Worm (Caenorhabditis elegans): ENCODE results near the gene dpy-31.
A peak's percentile ranks its signal among the peaks of the same experiment; 100 is the strongest.

The dpy-31 gene

ce11 chrIII:7153747-7154238 lies 48.2 kb upstream of the dpy-31 start, which contains the start of gene ogt-1 (continued):
- TF ChIP-seq hmg-1.2 (GFP tag; IDR thresholded peaks at IDR 0.05) (peak; percentile 89), K11D2.4 (GFP tag; IDR thresholded peaks at IDR 0.05) (peak; percentile 58; the same call in 1 of the 2 replicates), D2030.7 (GFP tag; IDR thresholded peaks at IDR 0.05) (no peak), snpc-1.3 (tag; optimal IDR thresholded peaks at IDR 0.05; ENCODE audit: insufficient read depth) (no peak), ceh-91 (GFP tag; IDR thresholded peaks at IDR 0.05) (no peak), B0019.2 (GFP tag; conservative IDR thresholded peaks at IDR 0.05) (no peak), sdz-38 (tag; optimal IDR thresholded peaks at IDR 0.05) (no peak), dpff-1 (tag; optimal IDR thresholded peaks at IDR 0.05) (no peak), hmg-20 (GFP tag; IDR thresholded peaks at IDR 0.05) (no peak), aptf-3 (GFP tag; IDR thresholded peaks at IDR 0.05) (no peak), cebp-2 (GFP tag; IDR thresholded peaks at IDR 0.05) (no peak), nhr-120 (GFP tag; IDR thresholded peaks at IDR 0.05) (no peak), tlf-1 (GFP tag; optimal IDR thresholded peaks at IDR 0.05) (no peak), nfyb-1 (GFP tag; IDR thresholded peaks at IDR 0.05) (peak; percentile 57), madf-6 (GFP tag; IDR thresholded peaks at IDR 0.05) (no peak), bed-2 (GFP tag; IDR thresholded peaks at IDR 0.05) (no peak), cebp-1 (GFP tag; IDR thresholded peaks at IDR 0.05) (no peak), cebp-1 (tag; optimal IDR thresholded peaks at IDR 0.05) (peak; percentile 67), nhr-27 (tag; optimal IDR thresholded peaks at IDR 0.05) (no peak), Y56A3A.18 (GFP tag; IDR thresholded peaks at IDR 0.05) (no peak), madf-10 (tag; optimal IDR thresholded peaks at IDR 0.05) (peak; percentile 5), athp-1 (tag; optimal IDR thresholded peaks at IDR 0.05) (peak; percentile 13), mes-4 (tag; optimal IDR thresholded peaks at IDR 0.05) (no peak), mcd-1 (GFP tag; IDR thresholded peaks at IDR 0.05) (peak; percentile 43), ets-4 (GFP tag; optimal IDR thresholded peaks at IDR 0.05) (no peak), bed-1 (GFP tag; IDR thresholded peaks at IDR 0.05) (no peak), lin-40 (tag; optimal IDR thresholded peaks at IDR 0.05) (peak; percentile 84), F22D6.2 (tag; optimal IDR thresholded peaks at IDR 0.05) (no peak), ZK185.1 (tag; optimal IDR thresholded peaks at IDR 0.05; ENCODE audit: poor library complexity, severe bottlenecking) (peak; percentile 32), lin-26 (GFP tag; IDR thresholded peaks at IDR 0.05) (no peak), B0261.1 (tag; optimal IDR thresholded peaks at IDR 0.05) (no peak), gei-17 (GFP tag; optimal IDR thresholded peaks at IDR 0.05) (peak; percentile 32), lin-54 (GFP tag; optimal IDR thresholded peaks at IDR 0.05) (peak; percentile 55), repo-1 (tag; optimal IDR thresholded peaks at IDR 0.05) (peak; percentile 4), F39B2.1 (GFP tag; IDR thresholded peaks at IDR 0.05) (no peak), rcor-1 (GFP tag; IDR thresholded peaks at IDR 0.05) (no peak), efl-1 (GFP tag; optimal IDR thresholded peaks at IDR 0.05) (no peak), ztf-28 (GFP tag; IDR thresholded peaks at IDR 0.05) (no peak), F55B11.4 (tag; optimal IDR thresholded peaks at IDR 0.05; ENCODE audit: borderline replicate concordance, insufficient read depth) (no peak), unc-130 (GFP tag; optimal IDR thresholded peaks at IDR 0.05) (no peak), dpl-1 (GFP tag; optimal IDR thresholded peaks at IDR 0.05) (no peak), F33H1.4 (GFP tag; IDR thresholded peaks at IDR 0.05) (no peak), K12H6.12 (tag; optimal IDR thresholded peaks at IDR 0.05) (peak; percentile 63), rec-8 (tag; optimal IDR thresholded peaks at IDR 0.05) (no peak), ccch-3 (GFP tag; optimal IDR thresholded peaks at IDR 0.05) (no peak), Y67H2A.10 (GFP tag; conservative IDR thresholded peaks at IDR 0.05) (no peak), F57C9.4 (tag; optimal IDR thresholded peaks at IDR 0.05) (no peak), F23B12.7 (tag; optimal IDR thresholded peaks at IDR 0.05; ENCODE audit: insufficient read depth) (no peak)
